Fruit fly (Drosophila melanogaster): ENCODE data around the gene CG15739.

DNA sequence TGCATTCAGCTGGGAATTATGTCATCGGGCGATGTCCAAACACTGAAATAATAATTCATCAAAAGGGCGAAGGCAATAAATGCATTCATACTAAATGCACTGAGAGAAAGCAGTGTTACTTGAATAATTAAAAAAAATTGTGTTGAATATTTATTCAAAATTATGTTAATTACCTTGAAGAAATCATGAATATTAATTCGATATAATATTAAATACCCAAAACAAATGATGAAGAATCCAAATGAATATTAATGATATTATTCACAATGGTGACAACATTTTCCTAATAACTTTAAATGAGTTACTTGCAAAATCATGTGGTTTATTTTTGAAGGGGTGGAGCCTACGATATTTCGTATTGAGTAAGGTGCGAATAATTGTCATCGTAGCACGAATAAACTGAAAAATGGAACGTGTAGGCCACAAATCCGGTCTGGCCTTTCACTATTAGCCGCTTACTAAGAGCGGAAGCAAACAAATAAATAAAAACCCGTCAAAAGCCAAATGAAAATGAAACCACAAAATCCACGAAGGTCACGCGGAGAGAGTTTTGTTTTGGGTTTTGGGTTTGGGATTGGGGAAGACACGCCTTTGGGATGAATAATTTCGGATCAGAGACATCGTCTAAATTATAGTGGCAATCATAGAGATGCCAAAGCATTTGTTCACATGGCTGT, 31.3 kb upstream of the CG15739 start:
- TF ChIP-seq pan (optimal IDR thresholded peaks at IDR 0.05) (no peak), Dll (optimal IDR thresholded peaks at IDR 0.05) (no peak), usp (GFP tag; optimal IDR thresholded peaks at IDR 0.05) (no peak)
